Fruit fly (Drosophila melanogaster) whole organism, pupa: ENCODE data around the gene Ptp4E.
A peak's percentile ranks its signal among the peaks of the same experiment; 100 is the strongest.

ENCODE experiments used
- CG10348 ChIP-seq: fragments of 200-800 bp; sonication (Bioruptor generic); IDR thresholded peaks from 2 replicates; pipeline ENCODE4 v1.3.6; 2022; ENCODE audit warnings: missing biosample characterization, missing genetic modification characterization
- CG12605 ChIP-seq: fragments of 200-800 bp; sonication (Bioruptor generic); IDR thresholded peaks from 2 replicates; pipeline ENCODE4 v1.3.6; 2022; ENCODE audit warnings: missing biosample characterization, missing genetic modification characterization
- CG14655 ChIP-seq: fragments of 200-800 bp; sonication (Bioruptor generic); optimal IDR thresholded peaks from 3 replicates; lab custom pipeline; 2017; ENCODE audit warnings: mild to moderate bottlenecking, missing biosample characterization, missing genetic modification reagents, missing genetic modification characterization
- CG17806 ChIP-seq: fragments of 200-800 bp; sonication (Bioruptor generic); optimal IDR thresholded peaks from 2 replicates; lab custom pipeline; 2018; ENCODE audit warnings: missing biosample characterization, mild to moderate bottlenecking, missing genetic modification characterization, moderate library complexity
- CG34367 ChIP-seq: fragments of 200-800 bp; sonication (Bioruptor generic); optimal IDR thresholded peaks from 2 replicates; lab custom pipeline; 2018; ENCODE audit warnings: missing biosample characterization, mild to moderate bottlenecking, missing genetic modification characterization
- CG8301 ChIP-seq: fragments of 200-800 bp; sonication (Bioruptor generic); optimal IDR thresholded peaks from 2 replicates; lab custom pipeline; 2018; ENCODE audit warnings: missing biosample characterization, mild to moderate bottlenecking, missing genetic modification characterization
- EcR ChIP-seq: fragments of 200-800 bp; sonication (Bioruptor generic); optimal IDR thresholded peaks from 3 replicates; lab custom pipeline; 2019; ENCODE audit warnings: missing biosample characterization, missing genetic modification characterization, mild to moderate bottlenecking, moderate library complexity, missing genetic modification reagents
- Ets98B ChIP-seq: fragments of 200-800 bp; sonication (Bioruptor generic); IDR thresholded peaks from 2 replicates; pipeline ENCODE4 v1.3.6; 2022; ENCODE audit warnings: missing biosample characterization, missing genetic modification characterization

DNA sequence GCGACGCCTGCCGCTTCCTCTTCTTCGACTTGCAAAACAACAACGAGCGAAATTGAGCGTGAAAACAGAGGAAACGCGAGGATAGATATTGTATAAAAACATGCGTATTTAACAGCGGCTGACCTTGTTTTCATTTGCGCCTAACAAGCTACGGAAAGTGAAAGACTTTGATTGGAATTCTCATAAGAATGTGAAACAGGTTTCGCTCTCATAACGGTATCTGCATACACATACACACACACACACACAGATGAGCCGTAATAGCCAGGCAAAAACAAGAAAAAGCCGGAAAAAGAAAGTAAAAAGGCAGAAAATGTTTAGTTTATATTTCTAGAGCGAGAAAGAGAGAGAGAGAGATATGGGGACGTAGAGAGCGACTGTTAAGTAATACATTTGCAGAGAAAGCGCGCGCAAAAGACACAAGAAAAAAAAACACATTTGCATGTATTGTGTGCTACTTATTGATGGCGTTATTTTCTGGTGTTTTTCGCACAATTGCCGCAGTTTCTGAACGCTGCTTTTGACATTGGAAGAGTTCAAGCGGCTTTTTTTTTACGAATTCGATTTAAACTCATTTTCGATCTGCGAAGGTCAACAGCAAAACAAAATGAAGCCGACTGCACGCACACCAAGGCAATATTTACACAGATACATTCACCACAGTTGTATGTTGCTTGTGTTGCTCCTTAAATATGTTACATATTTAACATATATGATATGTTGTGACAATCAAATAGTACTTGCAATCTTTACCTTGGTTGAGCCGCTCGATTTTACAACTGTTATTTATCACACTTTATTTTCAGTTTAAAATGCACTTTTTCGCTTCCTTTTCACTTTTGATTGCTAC is 1.5 kb upstream of the Ptp4E start:
- TF ChIP-seq CG10348 (no peak), CG14655 (GFP tag; lab: Kevin White, UChicago) (no peak), EcR (GFP tag; lab: Kevin White, UChicago) (peak; percentile 31), CG12605 (GFP tag; lab: Robert Waterston, UW) (no peak), Ets98B (GFP tag; lab: Robert Waterston, UW) (no peak), CG34367 (tag; lab: Kevin White, UChicago) (no peak), CG8301 (tag; lab: Kevin White, UChicago) (no peak), CG17806 (tag; lab: Kevin White, UChicago) (no peak)
